Worm (Caenorhabditis elegans): ENCODE results near the gene clec-223.
A peak's percentile ranks its signal among the peaks of the same experiment; 100 is the strongest.
"Not testable (repeated sequence)": the region's sequence is repeated elsewhere in the genome, so short reads cannot be mapped to it uniquely, and the experiment has no call there.

clec-223 gene

DNA sequence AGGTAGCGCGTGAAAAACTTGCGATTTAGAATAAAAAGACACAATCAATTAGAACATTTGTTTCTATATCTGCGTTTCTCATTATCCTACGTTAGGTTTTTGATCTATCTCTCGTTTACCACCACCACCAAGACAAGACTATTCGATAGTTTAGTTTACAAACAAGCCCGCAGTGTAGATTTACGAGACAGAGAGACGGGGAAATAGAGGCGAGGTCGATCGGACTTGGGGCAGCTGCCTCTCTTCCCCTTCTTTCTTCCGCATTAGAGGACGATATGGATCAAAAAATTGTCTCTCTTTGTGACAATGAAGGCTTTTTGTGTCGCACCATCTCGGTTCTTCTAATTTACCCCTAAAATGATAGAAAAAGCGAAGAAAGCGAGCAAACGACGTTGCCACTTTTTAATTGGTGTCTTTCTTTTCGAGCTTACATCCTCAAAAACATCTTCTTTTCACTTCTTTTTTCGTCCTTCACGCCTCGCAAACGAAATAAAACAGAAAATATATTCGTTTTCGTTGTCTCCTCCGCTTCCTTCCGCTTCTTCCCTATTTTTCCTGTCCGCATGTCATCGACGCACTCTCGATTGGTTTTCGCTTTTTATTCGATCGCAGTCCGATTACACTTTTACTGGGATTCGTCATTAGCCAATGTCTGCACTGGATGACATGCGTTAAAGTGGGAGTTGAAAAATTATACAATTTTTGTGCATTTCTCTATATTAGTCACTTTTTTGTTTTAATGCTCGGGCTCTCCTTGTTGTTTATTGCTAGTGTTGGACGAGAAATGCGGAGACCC, 8.7 kb downstream of the clec-223 start:
- peak; percentile 69 for TF ChIP-seq blmp-1 (tag; optimal IDR thresholded peaks at IDR 0.05)
- no peak for TF ChIP-seq flh-1 (GFP tag; optimal IDR thresholded peaks at IDR 0.05)
- peak; percentile 3 for TF ChIP-seq ces-1 (GFP tag; optimal IDR thresholded peaks at IDR 0.05)
- no peak for TF ChIP-seq nhr-237 (tag; optimal IDR thresholded peaks at IDR 0.05)
- no peak for TF ChIP-seq snpc-4 (tag; optimal IDR thresholded peaks at IDR 0.05)
- no peak for TF ChIP-seq M03D4.4 (tag; optimal IDR thresholded peaks at IDR 0.05)
- TF ChIP-seq unc-62 (GFP tag; optimal IDR thresholded peaks at IDR 0.05), result peak; percentile 39
- no peak for TF ChIP-seq bed-3 (GFP tag; optimal IDR thresholded peaks at IDR 0.05)
- TF ChIP-seq cnd-1 (tag; optimal IDR thresholded peaks at IDR 0.05), result no peak
- TF ChIP-seq ham-2 (GFP tag; optimal IDR thresholded peaks at IDR 0.05), result peak; percentile 65
- TF ChIP-seq hlh-1 (tag; optimal IDR thresholded peaks at IDR 0.05), result peak; percentile 91
- TF ChIP-seq ceh-39 (tag; optimal IDR thresholded peaks at IDR 0.05), result peak; percentile 39
- peak; percentile 38 for TF ChIP-seq unc-120 (tag; optimal IDR thresholded peaks at IDR 0.05; ENCODE audit: poor library complexity, severe bottlenecking)
- TF ChIP-seq lin-32 (GFP tag; optimal IDR thresholded peaks at IDR 0.05), result no peak
- no peak for TF ChIP-seq pha-4 (tag; optimal IDR thresholded peaks at IDR 0.05)
- TF ChIP-seq ceh-43 (GFP tag; optimal IDR thresholded peaks at IDR 0.05), result no peak
- no peak for TF ChIP-seq nhr-12 (tag; optimal IDR thresholded peaks at IDR 0.05)
- peak; percentile 7 for TF ChIP-seq mep-1 (tag; optimal IDR thresholded peaks at IDR 0.05)
- no peak for TF ChIP-seq nhr-76 (tag; optimal IDR thresholded peaks at IDR 0.05)
- TF ChIP-seq sptf-1 (tag; optimal IDR thresholded peaks at IDR 0.05), result no peak
- no peak for TF ChIP-seq lsy-2 (tag; optimal IDR thresholded peaks at IDR 0.05)
- TF ChIP-seq ztf-11 (tag; optimal IDR thresholded peaks at IDR 0.05), result no peak
- peak; percentile 41 for TF ChIP-seq elt-1 (tag; optimal IDR thresholded peaks at IDR 0.05; ENCODE audit: borderline replicate concordance, insufficient read depth)
- no peak for TF ChIP-seq mab-5 (tag; optimal IDR thresholded peaks at IDR 0.05)
- no peak for TF ChIP-seq unc-39 (tag; optimal IDR thresholded peaks at IDR 0.05)
- TF ChIP-seq mls-2 (tag; optimal IDR thresholded peaks at IDR 0.05), result no peak
- no peak for TF ChIP-seq drap-1 (GFP tag; optimal IDR thresholded peaks at IDR 0.05)
- no peak for TF ChIP-seq elt-3 (tag; optimal IDR thresholded peaks at IDR 0.05)
- no peak for TF ChIP-seq tbx-8 (GFP tag; optimal IDR thresholded peaks at IDR 0.05)
- TF ChIP-seq sem-2 (GFP tag; optimal IDR thresholded peaks at IDR 0.05), result no peak
- TF ChIP-seq nhr-2 (tag; optimal IDR thresholded peaks at IDR 0.05), result no peak
- TF ChIP-seq nhr-28 (tag; optimal IDR thresholded peaks at IDR 0.05), result no peak
- TF ChIP-seq lin-13 (tag; optimal IDR thresholded peaks at IDR 0.05), result no peak
- TF ChIP-seq zip-8 (tag; optimal IDR thresholded peaks at IDR 0.05), result no peak
- no peak for TF ChIP-seq ceh-83 (GFP tag; optimal IDR thresholded peaks at IDR 0.05)

- TF ChIP-seq mep-1 (tag; optimal IDR thresholded peaks at IDR 0.05) (no peak), nhr-28 (tag; optimal IDR thresholded peaks at IDR 0.05) (no peak), mab-5 (tag; optimal IDR thresholded peaks at IDR 0.05) (no peak), unc-120 (tag; optimal IDR thresholded peaks at IDR 0.05; ENCODE audit: poor library complexity, severe bottlenecking) (no peak), ces-1 (GFP tag; optimal IDR thresholded peaks at IDR 0.05) (no peak), cnd-1 (tag; optimal IDR thresholded peaks at IDR 0.05) (no peak), ceh-39 (tag; optimal IDR thresholded peaks at IDR 0.05) (no peak), unc-39 (tag; optimal IDR thresholded peaks at IDR 0.05) (no peak), ham-2 (GFP tag; optimal IDR thresholded peaks at IDR 0.05) (no peak), blmp-1 (tag; optimal IDR thresholded peaks at IDR 0.05) (no peak), lsy-2 (tag; optimal IDR thresholded peaks at IDR 0.05) (no peak)
These were observed 9.3 kb downstream of the clec-223 start, which contains the start of gene gly-20 for ce11 chrV:11282272-11282671. gly-20 (plus strand) TSS chrV:11282572.

ce11 chrV:11286114-11286513, 13.2 kb downstream of the clec-223 start, which contains the start of gene C03E10.3:
C03E10.3 (plus strand) TSS chrV:11286414.
- not testable (repeated sequence) for TF ChIP-seq nhr-76 (tag; optimal IDR thresholded peaks at IDR 0.05); ham-2 (GFP tag; optimal IDR thresholded peaks at IDR 0.05); ceh-83 (GFP tag; optimal IDR thresholded peaks at IDR 0.05)
